Worm (Caenorhabditis elegans): ENCODE data around the gene str-40.
"Not testable (repeated sequence)": the region's sequence is repeated elsewhere in the genome, so short reads cannot be mapped to it uniquely, and the experiment has no call there.

Gene str-40

DNA sequence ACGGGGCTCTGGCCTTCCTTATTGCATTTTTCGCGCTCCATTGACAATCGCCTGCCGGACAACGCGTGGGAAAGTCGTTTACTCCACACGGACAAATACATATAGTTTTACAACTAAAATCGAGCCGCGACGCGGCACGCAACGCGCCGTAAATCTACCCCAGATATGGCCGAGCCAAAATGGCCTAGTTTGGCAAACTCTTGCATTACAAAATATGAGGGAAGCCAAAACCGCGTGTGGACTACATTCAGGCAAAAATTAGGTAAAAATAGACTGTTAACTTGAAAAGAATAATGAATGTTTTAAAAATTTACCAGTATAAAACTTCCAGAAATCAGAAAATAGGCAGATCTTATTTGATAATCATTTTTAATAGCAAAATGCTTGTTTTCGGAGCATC, 4.6 kb downstream of the str-40 start, which contains the start of gene srt-16:
TSS of gene srt-16 (minus strand) at position 101 of the 400 bp plus-strand sequence.
- not testable (repeated sequence) for TF ChIP-seq ces-1 (GFP tag; optimal IDR thresholded peaks at IDR 0.05); flh-1 (GFP tag; optimal IDR thresholded peaks at IDR 0.05); elt-3 (tag; optimal IDR thresholded peaks at IDR 0.05)

ce11 chrV:3062078-3062477, 6.9 kb downstream of the str-40 start, which contains the start of gene srt-15:
Gene srt-15, minus strand, starts transcription at chrV:3062178.
- no peak for TF ChIP-seq lsy-2 (tag; optimal IDR thresholded peaks at IDR 0.05)
- no peak for TF ChIP-seq lin-32 (GFP tag; optimal IDR thresholded peaks at IDR 0.05)
- no peak for TF ChIP-seq unc-39 (tag; optimal IDR thresholded peaks at IDR 0.05)
- no peak for TF ChIP-seq nhr-76 (tag; optimal IDR thresholded peaks at IDR 0.05)
- TF ChIP-seq flh-1 (GFP tag; optimal IDR thresholded peaks at IDR 0.05) = no peak
- no peak for TF ChIP-seq mls-2 (tag; optimal IDR thresholded peaks at IDR 0.05)
- TF ChIP-seq ztf-11 (tag; optimal IDR thresholded peaks at IDR 0.05) = no peak
- TF ChIP-seq nhr-12 (tag; optimal IDR thresholded peaks at IDR 0.05) = no peak
- TF ChIP-seq ceh-43 (GFP tag; optimal IDR thresholded peaks at IDR 0.05) = no peak
- TF ChIP-seq elt-3 (tag; optimal IDR thresholded peaks at IDR 0.05) = no peak
- TF ChIP-seq blmp-1 (tag; optimal IDR thresholded peaks at IDR 0.05) = no peak
- TF ChIP-seq mep-1 (tag; optimal IDR thresholded peaks at IDR 0.05) = no peak
- no peak for TF ChIP-seq mab-5 (tag; optimal IDR thresholded peaks at IDR 0.05)
- no peak for TF ChIP-seq zip-8 (tag; optimal IDR thresholded peaks at IDR 0.05)
- TF ChIP-seq snpc-4 (tag; optimal IDR thresholded peaks at IDR 0.05) = no peak

DNA sequence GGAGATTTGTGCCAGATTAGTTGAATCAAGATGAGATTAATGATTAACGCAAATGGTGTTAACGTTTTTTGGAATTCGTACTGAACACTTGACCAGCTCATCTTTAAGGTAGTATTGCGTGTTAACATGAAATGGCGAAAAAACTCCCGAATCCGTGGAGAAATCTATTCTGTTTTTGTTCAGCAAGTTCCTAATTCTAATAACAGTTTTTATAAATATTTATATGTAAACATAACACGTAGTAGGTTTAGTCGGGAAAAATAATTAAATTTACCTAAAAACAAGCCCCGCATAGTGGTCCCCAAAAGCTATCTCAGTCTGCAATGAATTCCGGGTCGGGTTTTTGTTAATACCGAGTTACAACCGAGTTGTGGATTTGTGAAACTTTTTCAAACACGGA, 10.0 kb downstream of the str-40 start, which contains the start of gene str-244:
TSS of gene str-244 (minus strand) at position 101 of the 400 bp plus-strand sequence.
- TF ChIP-seq nhr-76 (tag; optimal IDR thresholded peaks at IDR 0.05) (no peak), snpc-4 (tag; optimal IDR thresholded peaks at IDR 0.05) (no peak)

ce11 chrV:3054254-3054653, 14.7 kb downstream of the str-40 start, which contains the start of gene C50H11.8:
Gene C50H11.8, plus strand, starts transcription at chrV:3054554.
- no peak for TF ChIP-seq nhr-28 (tag; optimal IDR thresholded peaks at IDR 0.05)
- TF ChIP-seq bed-3 (GFP tag; optimal IDR thresholded peaks at IDR 0.05) = no peak
- no peak for TF ChIP-seq lin-13 (tag; optimal IDR thresholded peaks at IDR 0.05)
- no peak for TF ChIP-seq cnd-1 (tag; optimal IDR thresholded peaks at IDR 0.05)
- TF ChIP-seq elt-3 (tag; optimal IDR thresholded peaks at IDR 0.05) = no peak

ce11 chrV:3046364-3046763, 22.6 kb downstream of the str-40 start:
- TF ChIP-seq bed-3 (GFP tag; optimal IDR thresholded peaks at IDR 0.05) (no peak), nhr-2 (tag; optimal IDR thresholded peaks at IDR 0.05) (no peak), ham-2 (GFP tag; optimal IDR thresholded peaks at IDR 0.05) (no peak), ceh-39 (tag; optimal IDR thresholded peaks at IDR 0.05) (no peak), sem-2 (GFP tag; optimal IDR thresholded peaks at IDR 0.05) (no peak), nhr-237 (tag; optimal IDR thresholded peaks at IDR 0.05) (no peak), unc-39 (tag; optimal IDR thresholded peaks at IDR 0.05) (no peak), mep-1 (tag; optimal IDR thresholded peaks at IDR 0.05) (no peak), unc-62 (GFP tag; optimal IDR thresholded peaks at IDR 0.05) (no peak), hlh-1 (tag; optimal IDR thresholded peaks at IDR 0.05) (no peak), ztf-11 (tag; optimal IDR thresholded peaks at IDR 0.05) (no peak), cnd-1 (tag; optimal IDR thresholded peaks at IDR 0.05) (no peak), ceh-43 (GFP tag; optimal IDR thresholded peaks at IDR 0.05) (no peak), sptf-1 (tag; optimal IDR thresholded peaks at IDR 0.05) (no peak)

DNA sequence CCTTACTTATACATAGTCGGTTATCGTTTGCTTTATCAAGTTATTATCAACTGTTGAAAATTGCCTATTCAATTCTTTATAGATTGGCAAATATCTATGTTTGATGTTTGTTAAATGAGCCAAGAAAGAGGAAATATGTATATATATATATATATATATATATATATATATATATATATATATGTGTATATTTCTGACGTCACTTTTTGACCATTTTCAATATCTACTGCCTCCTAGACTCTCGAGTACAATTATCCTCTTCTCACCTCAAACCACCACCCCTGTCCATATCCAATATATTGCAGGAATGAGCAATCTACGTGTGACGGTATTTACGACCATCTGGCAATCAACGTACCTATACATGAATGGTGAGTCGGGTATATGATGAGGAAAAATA, 24.2 kb downstream of the str-40 start, which contains the start of gene F59D6.1:
TSS of gene F59D6.1 (plus strand) at position 301 of the 400 bp plus-strand sequence.
- TF ChIP-seq tbx-8 (GFP tag; optimal IDR thresholded peaks at IDR 0.05) (no peak), flh-1 (GFP tag; optimal IDR thresholded peaks at IDR 0.05) (no peak), elt-1 (tag; optimal IDR thresholded peaks at IDR 0.05; ENCODE audit: borderline replicate concordance, insufficient read depth) (no peak), mep-1 (tag; optimal IDR thresholded peaks at IDR 0.05) (no peak), ces-1 (GFP tag; optimal IDR thresholded peaks at IDR 0.05) (no peak), zip-8 (tag; optimal IDR thresholded peaks at IDR 0.05) (no peak), mab-5 (tag; optimal IDR thresholded peaks at IDR 0.05) (no peak), nhr-28 (tag; optimal IDR thresholded peaks at IDR 0.05) (no peak), unc-120 (tag; optimal IDR thresholded peaks at IDR 0.05; ENCODE audit: poor library complexity, severe bottlenecking) (no peak), ham-2 (GFP tag; optimal IDR thresholded peaks at IDR 0.05) (no peak), lsy-2 (tag; optimal IDR thresholded peaks at IDR 0.05) (no peak), bed-3 (GFP tag; optimal IDR thresholded peaks at IDR 0.05) (no peak), blmp-1 (tag; optimal IDR thresholded peaks at IDR 0.05) (no peak), nhr-237 (tag; optimal IDR thresholded peaks at IDR 0.05) (no peak), sptf-1 (tag; optimal IDR thresholded peaks at IDR 0.05) (no peak), lin-32 (GFP tag; optimal IDR thresholded peaks at IDR 0.05) (no peak), sem-2 (GFP tag; optimal IDR thresholded peaks at IDR 0.05) (no peak), lin-13 (tag; optimal IDR thresholded peaks at IDR 0.05) (no peak)
